Fruit fly (Drosophila melanogaster) whole organism, embryonic: ENCODE measurements around the gene cv-c.
A peak's percentile ranks its signal among the peaks of the same experiment; 100 is the strongest.

Source experiments
- CG11456 ChIP-seq: fragments of 200-800 bp; sonication (Bioruptor generic); IDR thresholded peaks from 3 replicates; pipeline ENCODE4 v1.3.6; 2022; ENCODE audit warnings: missing biosample characterization, missing genetic modification characterization
- CG15011 ChIP-seq: fragments of 200-800 bp; sonication (Bioruptor generic); optimal IDR thresholded peaks from 3 replicates; lab custom pipeline; 2018; ENCODE audit warnings: missing biosample characterization, mild to moderate bottlenecking, missing genetic modification characterization
- CG6689 ChIP-seq: fragments of 200-800 bp; sonication (Bioruptor generic); IDR thresholded peaks from 2 replicates; pipeline ENCODE4 v1.3.6; 2022; ENCODE audit warnings: missing biosample characterization, missing genetic modification characterization
- Hey ChIP-seq: fragments of 200-800 bp; sonication (Bioruptor generic); optimal IDR thresholded peaks from 3 replicates; lab custom pipeline; 2018; ENCODE audit warnings: missing biosample characterization, mild to moderate bottlenecking, missing genetic modification characterization
- Hr78 ChIP-seq, 2 experiments: fragments of 200-800 bp in 1 of 2; fragments of >200 bp in 1 of 2; sonication (Bioruptor generic) in 1 of 2; optimal IDR thresholded peaks; 2 replicates each; lab custom pipeline; 2017 to 2019; ENCODE audit warnings: missing biosample characterization in 2 of 2, missing genetic modification characterization in 2 of 2, mild to moderate bottlenecking in 1 of 2, moderate library complexity in 1 of 2
- Mad ChIP-seq: fragments of 200-800 bp; sonication (Bioruptor generic); optimal IDR thresholded peaks from 2 replicates; lab custom pipeline; 2016; ENCODE audit warnings: missing biosample characterization, missing genetic modification characterization
- Ptx1 ChIP-seq: fragments of 200-800 bp; sonication (Bioruptor generic); IDR thresholded peaks from 2 replicates; pipeline ENCODE4 v1.3.6; 2022; ENCODE audit warnings: missing biosample characterization, missing genetic modification characterization
- insv ChIP-seq, 2 experiments: fragments of 200-800 bp; sonication (Bioruptor generic); optimal IDR thresholded peaks; 3 replicates each; lab custom pipeline; 2016 to 2018; ENCODE audit warnings: missing biosample characterization in 2 of 2, missing genetic modification characterization in 2 of 2
- sd ChIP-seq: fragments of 200-800 bp; sonication (Bioruptor generic); optimal IDR thresholded peaks from 3 replicates; lab custom pipeline; 2018; ENCODE audit warnings: missing biosample characterization, mild to moderate bottlenecking, missing genetic modification characterization, moderate library complexity

DNA sequence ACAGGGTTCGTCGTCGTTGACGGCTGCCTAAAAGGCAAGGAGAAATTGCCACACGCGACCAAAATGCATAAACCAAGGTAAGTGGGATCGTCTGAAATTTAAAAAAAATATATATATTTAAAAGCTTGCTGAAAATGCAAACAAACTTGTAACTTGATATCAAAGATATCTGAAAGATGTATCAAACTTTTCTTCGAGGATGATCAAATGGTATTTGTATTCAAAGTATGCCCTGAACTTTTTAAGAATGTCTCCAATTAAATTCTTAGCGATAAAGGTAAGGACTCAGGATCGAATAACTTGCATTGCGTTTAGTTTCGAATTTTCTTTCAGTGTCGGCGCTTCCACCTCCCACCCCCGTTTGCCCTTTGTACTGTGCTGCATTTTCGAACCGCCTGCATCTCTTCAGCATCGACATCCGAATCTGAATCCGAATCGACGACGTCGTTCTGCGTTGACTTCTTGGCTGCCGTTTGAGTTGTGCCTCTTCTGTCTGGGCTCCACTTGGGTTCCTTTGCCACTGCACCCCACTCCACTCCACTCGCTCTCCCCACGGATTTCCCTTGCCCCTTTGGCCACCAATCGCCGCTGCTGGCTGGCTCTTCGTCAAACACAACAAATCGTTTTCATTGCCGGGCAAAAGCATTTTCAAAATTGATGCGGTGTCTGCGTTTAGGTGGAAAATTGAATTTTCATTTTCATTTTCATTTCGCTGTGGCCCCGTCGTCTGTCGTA is 95.3 kb downstream of the cv-c start:
- no peak for TF ChIP-seq Ptx1 (GFP tag; lab: Robert Waterston, UW)
- TF ChIP-seq Hr78 (GFP tag; optimal IDR thresholded peaks at IDR 0.05; lab: Kevin White, UChicago): peak in 1 of 2 experiments; percentile 37
- TF ChIP-seq CG6689 (GFP tag; lab: Robert Waterston, UW): 0 out of 2 replicates have a peak, but pooled peaks have one; percentile 5
- TF ChIP-seq CG11456 (GFP tag; lab: Robert Waterston, UW): no peak
- no peak for TF ChIP-seq sd (tag; lab: Kevin White, UChicago)
- TF ChIP-seq Hey: no peak
- no peak for TF ChIP-seq insv (GFP tag; optimal IDR thresholded peaks at IDR 0.05; lab: Kevin White, UChicago)
- no peak for TF ChIP-seq Mad (GFP tag; lab: Kevin White, UChicago)
- no peak for TF ChIP-seq CG15011
